Worm (Caenorhabditis elegans) whole organism, L2 larva: ENCODE measurements around the gene T26C5.4.
A peak's percentile ranks its signal among the peaks of the same experiment; 100 is the strongest.

Source experiments
- C34F6.9 ChIP-seq: fragments of 150-350 bp; optimal IDR thresholded peaks from 2 replicates; lab custom pipeline; 2014; ENCODE audit warnings: missing biosample characterization, missing genetic modification characterization
- F13H6.1 ChIP-seq: sonication (generic microtip); optimal IDR thresholded peaks from 2 replicates; lab custom pipeline; 2016; ENCODE audit warnings: missing genetic modification characterization, missing compliant biosample characterization
- R02D3.7 ChIP-seq: fragments of 150-350 bp; optimal IDR thresholded peaks from 2 replicates; lab custom pipeline; 2014; ENCODE audit warnings: missing biosample characterization, missing genetic modification characterization
- alr-1 ChIP-seq: fragments of 150-350 bp; optimal IDR thresholded peaks from 2 replicates; lab custom pipeline; 2014; ENCODE audit warnings: missing biosample characterization, missing genetic modification characterization
- aly-2 ChIP-seq: fragments of 150-350 bp; optimal IDR thresholded peaks from 2 replicates; lab custom pipeline; 2014; ENCODE audit warnings: missing biosample characterization, missing genetic modification characterization
- ama-1 ChIP-seq: fragments of 150-350 bp; optimal IDR thresholded peaks from 2 replicates; lab custom pipeline; 2018; ENCODE audit warnings: inconsistent platforms
- blmp-1 ChIP-seq: sonication (generic microtip); optimal IDR thresholded peaks from 2 replicates; lab custom pipeline; 2017; ENCODE audit warnings: missing genetic modification characterization, mild to moderate bottlenecking, missing compliant biosample characterization, antibody characterized with exemption, moderate library complexity; ENCODE audit not compliant: insufficient read depth
- ceh-16 ChIP-seq: fragments of 150-350 bp; optimal IDR thresholded peaks from 2 replicates; lab custom pipeline; 2014; ENCODE audit warnings: missing biosample characterization, missing genetic modification characterization
- ceh-82 ChIP-seq: fragments of 150-350 bp; optimal IDR thresholded peaks from 2 replicates; lab custom pipeline; 2014; ENCODE audit warnings: missing biosample characterization, missing genetic modification characterization
- dmd-4 ChIP-seq: sonication (generic microtip); optimal IDR thresholded peaks from 2 replicates; lab custom pipeline; 2017; ENCODE audit warnings: missing biosample characterization, missing genetic modification characterization
- elt-1 ChIP-seq: fragments of 150-350 bp; optimal IDR thresholded peaks from 2 replicates; lab custom pipeline; 2014; ENCODE audit warnings: missing biosample characterization, missing genetic modification characterization
- elt-3 ChIP-seq: sonication (generic microtip); optimal IDR thresholded peaks from 2 replicates; lab custom pipeline; 2017; ENCODE audit warnings: missing biosample characterization, missing genetic modification characterization
- fos-1 ChIP-seq: fragments of 150-350 bp; optimal IDR thresholded peaks from 2 replicates; lab custom pipeline; 2014; ENCODE audit warnings: missing biosample characterization, missing genetic modification characterization
- lin-13 ChIP-seq: fragments of 150-350 bp; optimal IDR thresholded peaks from 2 replicates; lab custom pipeline; 2014; ENCODE audit warnings: missing biosample characterization, missing genetic modification reagents, missing genetic modification characterization
- lin-39 ChIP-seq: fragments of 150-350 bp; optimal IDR thresholded peaks from 2 replicates; lab custom pipeline; 2014; ENCODE audit warnings: missing biosample characterization, missing genetic modification reagents, missing genetic modification characterization
- lsy-2 ChIP-seq, 2 experiments: fragments of 150-350 bp in 1 of 2; sonication (generic microtip) in 1 of 2; optimal IDR thresholded peaks; 2 replicates each; lab custom pipeline; 2014 to 2017; ENCODE audit warnings: missing biosample characterization in 2 of 2, missing genetic modification characterization in 2 of 2
- mab-5 ChIP-seq: fragments of 150-350 bp; optimal IDR thresholded peaks from 2 replicates; lab custom pipeline; 2014; ENCODE audit warnings: missing biosample characterization, missing genetic modification characterization
- mbf-1 ChIP-seq: sonication (generic microtip); optimal IDR thresholded peaks from 2 replicates; lab custom pipeline; 2017; ENCODE audit warnings: missing biosample characterization, missing genetic modification characterization
- mdl-1 ChIP-seq, 2 experiments: fragments of 150-350 bp in 1 of 2; sonication (generic microtip) in 1 of 2; optimal IDR thresholded peaks; 2 replicates each; lab custom pipeline; 2017; ENCODE audit warnings: missing biosample characterization in 2 of 2, missing genetic modification characterization in 2 of 2
- nhr-10 ChIP-seq: sonication (generic microtip); optimal IDR thresholded peaks from 2 replicates; lab custom pipeline; 2017; ENCODE audit warnings: missing biosample characterization, missing genetic modification characterization
- nhr-11 ChIP-seq: fragments of 150-350 bp; optimal IDR thresholded peaks from 2 replicates; lab custom pipeline; 2014; ENCODE audit warnings: missing biosample characterization, missing genetic modification characterization
- nhr-12 ChIP-seq: fragments of 150-350 bp; optimal IDR thresholded peaks from 2 replicates; lab custom pipeline; 2014; ENCODE audit warnings: missing biosample characterization, missing genetic modification characterization
- nhr-21 ChIP-seq: fragments of 150-350 bp; optimal IDR thresholded peaks from 2 replicates; lab custom pipeline; 2014; ENCODE audit warnings: missing biosample characterization, missing genetic modification characterization
- nhr-23 ChIP-seq: fragments of 150-350 bp; optimal IDR thresholded peaks from 2 replicates; lab custom pipeline; 2014; ENCODE audit warnings: missing biosample characterization, missing genetic modification reagents, missing genetic modification characterization
- nhr-237 ChIP-seq: fragments of 150-350 bp; optimal IDR thresholded peaks from 2 replicates; lab custom pipeline; 2014; ENCODE audit warnings: missing biosample characterization, missing genetic modification characterization
- nhr-77 ChIP-seq: fragments of 150-350 bp; optimal IDR thresholded peaks from 2 replicates; lab custom pipeline; 2014; ENCODE audit warnings: missing biosample characterization, missing genetic modification characterization
- peb-1 ChIP-seq: fragments of 150-350 bp; optimal IDR thresholded peaks from 2 replicates; lab custom pipeline; 2014; ENCODE audit warnings: missing biosample characterization, missing genetic modification characterization
- sem-4 ChIP-seq: fragments of 150-350 bp; optimal IDR thresholded peaks from 2 replicates; lab custom pipeline; 2014; ENCODE audit warnings: missing biosample characterization, missing genetic modification reagents, missing genetic modification characterization
- skn-1 ChIP-seq: sonication (generic microtip); optimal IDR thresholded peaks from 2 replicates; lab custom pipeline; 2017; ENCODE audit warnings: missing biosample characterization, missing genetic modification characterization
- sma-3 ChIP-seq: sonication (generic microtip); optimal IDR thresholded peaks from 2 replicates; lab custom pipeline; 2016; ENCODE audit warnings: missing genetic modification reagents, missing genetic modification characterization, missing compliant biosample characterization
- sma-9 ChIP-seq, 2 experiments: fragments of 150-350 bp in 1 of 2; sonication (generic microtip) in 1 of 2; optimal IDR thresholded peaks; 2 replicates each; lab custom pipeline; 2014 to 2016; ENCODE audit warnings: missing genetic modification characterization in 2 of 2, mild to moderate bottlenecking in 1 of 2, missing biosample characterization in 1 of 2, missing compliant biosample characterization in 1 of 2, missing genetic modification reagents in 1 of 2, moderate library complexity in 1 of 2
- unc-39 ChIP-seq: fragments of 150-350 bp; optimal IDR thresholded peaks from 2 replicates; lab custom pipeline; 2014; ENCODE audit warnings: missing biosample characterization, missing genetic modification characterization
- unc-55 ChIP-seq: fragments of 150-350 bp; sonication (generic microtip); optimal IDR thresholded peaks from 3 replicates; lab custom pipeline; 2014; ENCODE audit warnings: missing biosample characterization, missing genetic modification reagents, missing genetic modification characterization
- ztf-1 ChIP-seq: fragments of 200-800 bp; sonication (Bioruptor generic); conservative IDR thresholded peaks from 2 replicates; pipeline ENCODE4 v1.3.6; 2022; ENCODE audit warnings: missing genetic modification characterization, missing compliant biosample characterization
- ztf-11 ChIP-seq: sonication (generic microtip); optimal IDR thresholded peaks from 2 replicates; lab custom pipeline; 2017; ENCODE audit warnings: missing biosample characterization, missing genetic modification characterization
- ztf-4 ChIP-seq: fragments of 150-350 bp; optimal IDR thresholded peaks from 2 replicates; lab custom pipeline; 2014; ENCODE audit warnings: missing biosample characterization, missing genetic modification characterization

Gene T26C5.4

ce11 chrII:9273984-9274383 is 23.7 kb upstream of the T26C5.4 start (continued):
- TF ChIP-seq unc-55 (GFP tag; lab: Kevin White, UChicago) (peak; percentile 74), dmd-4 (tag; lab: Kevin White, UChicago) (no peak), sma-9 (GFP tag; optimal IDR thresholded peaks at IDR 0.05; lab: Kevin White, UChicago) (peak; percentile 90), sma-9 (tag; optimal IDR thresholded peaks at IDR 0.05; lab: Kevin White, UChicago) (no peak), elt-1 (tag; lab: Kevin White, UChicago) (no peak), sem-4 (tag; lab: Kevin White, UChicago) (peak; percentile 7), F13H6.1 (peak; percentile 89), ztf-1 (GFP tag; lab: Robert Waterston, UW) (no peak), nhr-11 (tag; lab: Kevin White, UChicago) (no peak), skn-1 (tag; lab: Kevin White, UChicago) (no peak), unc-39 (tag; lab: Kevin White, UChicago) (no peak), aly-2 (tag; lab: Kevin White, UChicago) (no peak), elt-3 (tag; lab: Kevin White, UChicago) (no peak), C34F6.9 (peak; percentile 92), nhr-12 (tag; lab: Kevin White, UChicago) (no peak), peb-1 (tag; lab: Kevin White, UChicago) (no peak), lin-13 (GFP tag; lab: Kevin White, UChicago) (peak; percentile 63), ztf-11 (tag; lab: Kevin White, UChicago) (no peak), mbf-1 (tag; lab: Kevin White, UChicago) (no peak), nhr-237 (tag; lab: Kevin White, UChicago) (no peak), ceh-16 (tag; lab: Kevin White, UChicago) (no peak), nhr-23 (tag; lab: Kevin White, UChicago) (no peak), lin-39 (tag; lab: Kevin White, UChicago) (no peak), ama-1 (lab: Kevin White, UChicago) (peak; percentile 82)

DNA sequence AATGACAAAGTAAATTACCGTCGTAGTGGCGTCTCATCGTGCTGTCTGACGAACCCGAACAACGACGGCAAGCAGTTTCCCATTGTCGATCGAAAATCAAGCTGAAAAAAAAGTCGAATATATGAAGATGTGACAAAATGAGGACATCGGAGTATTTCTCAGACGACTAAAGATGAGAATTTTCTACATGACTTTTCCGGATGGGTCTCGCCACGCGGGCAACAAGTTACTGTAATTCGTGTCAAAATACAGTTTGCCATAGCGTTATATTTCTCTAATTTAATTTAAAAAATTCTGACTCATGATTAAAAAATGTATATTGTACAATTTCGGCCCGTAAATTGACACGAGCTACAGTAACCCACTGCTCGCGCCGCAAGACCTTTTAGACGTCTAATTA is 22.6 kb upstream of the T26C5.4 start, which contains the start of gene C01G6.4:
Gene C01G6.4, minus strand, starts transcription at position 101 of the 400 bp plus-strand sequence.
- TF ChIP-seq ztf-1 (GFP tag; lab: Robert Waterston, UW) (no peak), mdl-1 (tag; optimal IDR thresholded peaks at IDR 0.05; lab: Kevin White, UChicago) (no peak), unc-39 (tag; lab: Kevin White, UChicago) (no peak), sem-4 (tag; lab: Kevin White, UChicago) (no peak), sma-3 (GFP tag; lab: Kevin White, UChicago) (no peak), nhr-11 (tag; lab: Kevin White, UChicago) (no peak), mab-5 (tag; lab: Kevin White, UChicago) (no peak), aly-2 (tag; lab: Kevin White, UChicago) (no peak), ceh-82 (tag; lab: Kevin White, UChicago) (no peak), ztf-4 (tag; lab: Kevin White, UChicago) (no peak), alr-1 (tag; lab: Kevin White, UChicago) (no peak), lsy-2 (tag; optimal IDR thresholded peaks at IDR 0.05; lab: Kevin White, UChicago) (no peak), nhr-21 (tag; lab: Kevin White, UChicago) (no peak), nhr-10 (tag; lab: Kevin White, UChicago) (no peak)
- TF ChIP-seq, all 48 proteins: peak for 0

DNA sequence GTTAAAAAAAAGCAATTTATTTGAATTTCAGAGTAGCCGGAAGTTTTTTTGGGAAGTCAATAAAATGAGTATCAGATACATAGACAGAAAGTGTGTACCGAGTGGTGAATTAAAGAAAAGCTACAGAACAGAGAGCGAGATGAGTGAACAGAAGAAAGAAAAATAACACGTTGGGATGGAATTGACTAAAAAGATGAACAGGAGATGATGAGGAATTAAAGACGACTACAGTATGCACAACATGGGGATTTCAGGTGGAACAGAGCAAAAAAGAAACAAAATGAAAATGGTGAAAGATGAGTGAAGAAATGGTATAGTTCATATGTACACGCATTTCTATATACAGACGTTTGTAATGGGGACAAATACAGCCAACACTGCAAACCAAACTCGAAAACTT is 21.0 kb upstream of the T26C5.4 start:
- no peak for TF ChIP-seq nhr-10 (tag; lab: Kevin White, UChicago)
- TF ChIP-seq aly-2 (tag; lab: Kevin White, UChicago): no peak
- TF ChIP-seq ceh-16 (tag; lab: Kevin White, UChicago): no peak
- no peak for TF ChIP-seq nhr-77 (tag; lab: Kevin White, UChicago)
- TF ChIP-seq sma-9 (GFP tag; optimal IDR thresholded peaks at IDR 0.05; lab: Kevin White, UChicago): no peak
- no peak for TF ChIP-seq sma-9 (tag; optimal IDR thresholded peaks at IDR 0.05; lab: Kevin White, UChicago)
- no peak for TF ChIP-seq blmp-1 (tag; lab: Kevin White, UChicago)
- no peak for TF ChIP-seq fos-1 (tag; lab: Kevin White, UChicago)
- TF ChIP-seq, all 48 proteins: peak for 0

DNA sequence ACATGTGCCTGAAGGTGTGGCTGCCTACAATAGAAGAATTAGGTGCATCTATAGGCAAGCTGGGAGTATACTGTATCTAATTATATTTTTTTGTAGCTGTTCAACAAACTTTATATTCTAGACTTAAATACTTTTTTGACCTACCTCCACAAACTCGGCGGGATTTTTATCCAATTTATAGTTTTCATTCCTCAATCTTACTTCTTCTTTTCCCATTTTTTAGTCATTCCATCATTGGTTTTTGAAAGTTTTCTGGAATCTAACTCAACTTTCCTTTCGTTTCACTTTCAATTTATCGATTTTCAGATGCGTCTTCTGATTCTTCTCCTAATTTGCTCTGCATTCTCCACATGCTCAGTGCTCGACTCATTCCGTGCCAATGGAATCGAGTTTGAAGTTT is 19.3 kb upstream of the T26C5.4 start, which contains the start of gene C01G6.3:
Gene C01G6.3, plus strand, starts transcription at position 301 of the 400 bp plus-strand sequence.
- no peak for TF ChIP-seq nhr-23 (tag; lab: Kevin White, UChicago)
- TF ChIP-seq lin-13 (GFP tag; lab: Kevin White, UChicago): no peak
- no peak for TF ChIP-seq nhr-77 (tag; lab: Kevin White, UChicago)
- TF ChIP-seq unc-39 (tag; lab: Kevin White, UChicago): no peak
- TF ChIP-seq mbf-1 (tag; lab: Kevin White, UChicago): no peak
- TF ChIP-seq nhr-10 (tag; lab: Kevin White, UChicago): no peak
- no peak for TF ChIP-seq nhr-237 (tag; lab: Kevin White, UChicago)
- TF ChIP-seq lin-39 (tag; lab: Kevin White, UChicago): no peak
- TF ChIP-seq dmd-4 (tag; lab: Kevin White, UChicago): no peak
- no peak for TF ChIP-seq sem-4 (tag; lab: Kevin White, UChicago)
- TF ChIP-seq nhr-11 (tag; lab: Kevin White, UChicago): no peak
- no peak for TF ChIP-seq R02D3.7 (tag; lab: Kevin White, UChicago)
